Worm (Caenorhabditis elegans) whole organism, L4 larva: ENCODE results near the gene ceh-20.
A peak's percentile ranks its signal among the peaks of the same experiment; 100 is the strongest.

Experiments used
- F10B5.3 ChIP-seq: sonication (generic microtip); optimal IDR thresholded peaks from 2 replicates; lab custom pipeline; 2016; ENCODE audit warnings: mild to moderate bottlenecking, missing genetic modification characterization, missing compliant biosample characterization
- T20F7.1 ChIP-seq: fragments of 200-800 bp; sonication (Bioruptor generic); optimal IDR thresholded peaks from 2 replicates; lab custom pipeline; 2018; ENCODE audit warnings: mild to moderate bottlenecking, missing genetic modification characterization, missing compliant biosample characterization
- T26A8.4 ChIP-seq: fragments of 200-800 bp; sonication (Bioruptor generic); IDR thresholded peaks from 2 replicates; pipeline ENCODE4 v1.3.6; 2022; ENCODE audit warnings: missing genetic modification characterization, missing compliant biosample characterization
- aha-1 ChIP-seq: fragments of 150-350 bp; peaks from one replicate; lab custom pipeline; 2014; ENCODE audit warnings: missing biosample characterization, missing genetic modification characterization
- arid-1 ChIP-seq: fragments of 200-800 bp; sonication (Bioruptor generic); conservative IDR thresholded peaks from 2 replicates; pipeline ENCODE4 v1.3.6; 2022; ENCODE audit warnings: missing genetic modification reagents, missing genetic modification characterization, missing compliant biosample characterization
- ceh-20 ChIP-seq: fragments of 200-800 bp; sonication (Bioruptor generic); IDR thresholded peaks from 2 replicates; pipeline ENCODE4 v1.3.6; 2022; ENCODE audit warnings: missing genetic modification reagents, missing genetic modification characterization, missing compliant biosample characterization
- ctbp-1 ChIP-seq: fragments of 200-800 bp; sonication (Bioruptor generic); IDR thresholded peaks from 2 replicates; pipeline ENCODE4 v1.3.6; 2022; ENCODE audit warnings: missing genetic modification reagents, missing genetic modification characterization, missing compliant biosample characterization
- daf-19 ChIP-seq: fragments of 200-800 bp; sonication (Bioruptor generic); conservative IDR thresholded peaks from 2 replicates; pipeline ENCODE4 v1.3.6; 2022; ENCODE audit warnings: missing genetic modification characterization, missing compliant biosample characterization
- daf-8 ChIP-seq: fragments of 200-800 bp; sonication (Bioruptor generic); IDR thresholded peaks from 2 replicates; pipeline ENCODE4 v1.3.6; 2022; ENCODE audit warnings: missing genetic modification characterization, missing compliant biosample characterization
- duxl-1 ChIP-seq: sonication (generic microtip); optimal IDR thresholded peaks from 2 replicates; lab custom pipeline; 2016; ENCODE audit warnings: mild to moderate bottlenecking, missing genetic modification characterization, moderate library complexity, missing compliant biosample characterization; ENCODE audit not compliant: poor library complexity
- egl-27 ChIP-seq: sonication (generic microtip); optimal IDR thresholded peaks from 3 replicates; lab custom pipeline; 2017; ENCODE audit warnings: missing biosample characterization, missing genetic modification reagents, missing genetic modification characterization
- egl-43 ChIP-seq: fragments of 200-800 bp; sonication (Bioruptor generic); IDR thresholded peaks from 2 replicates; pipeline ENCODE4 v1.3.6; 2022; ENCODE audit warnings: missing genetic modification reagents, missing genetic modification characterization, missing compliant biosample characterization
- gei-8 ChIP-seq: fragments of 200-800 bp; sonication (Bioruptor generic); optimal IDR thresholded peaks from 2 replicates; lab custom pipeline; 2018; ENCODE audit warnings: mild to moderate bottlenecking, missing genetic modification characterization, missing compliant biosample characterization
- hlh-30 ChIP-seq: sonication (generic microtip); optimal IDR thresholded peaks from 2 replicates; lab custom pipeline; 2017; ENCODE audit warnings: antibody characterized with exemption, mild to moderate bottlenecking, missing genetic modification characterization, missing compliant biosample characterization; ENCODE audit not compliant: insufficient read depth
- lin-29 ChIP-seq: fragments of 200-800 bp; sonication (Bioruptor generic); IDR thresholded peaks from 2 replicates; pipeline ENCODE4 v1.3.6; 2022; ENCODE audit warnings: missing genetic modification reagents, missing genetic modification characterization, missing compliant biosample characterization
- lir-3 ChIP-seq: sonication (generic microtip); optimal IDR thresholded peaks from 2 replicates; lab custom pipeline; 2016; ENCODE audit warnings: mild to moderate bottlenecking, missing genetic modification characterization, missing compliant biosample characterization
- madf-5 ChIP-seq, 2 experiments: fragments of 200-800 bp; sonication (Bioruptor generic); IDR thresholded peaks; 2 replicates each; pipeline ENCODE4 v1.3.6; 2022; ENCODE audit warnings: missing compliant biosample characterization in 2 of 2, missing genetic modification characterization in 2 of 2
- mdl-1 ChIP-seq, 2 experiments: fragments of 150-350 bp in 1 of 2; sonication (generic microtip) in 1 of 2; optimal IDR thresholded peaks; 2 replicates each; lab custom pipeline; 2014 to 2017; ENCODE audit warnings: missing biosample characterization in 2 of 2, missing genetic modification characterization in 2 of 2
- mep-1 ChIP-seq: fragments of 150-350 bp; sonication (generic microtip); optimal IDR thresholded peaks from 3 replicates; lab custom pipeline; 2014; ENCODE audit warnings: missing biosample characterization, missing genetic modification characterization
- nhr-10 ChIP-seq: fragments of 150-350 bp; optimal IDR thresholded peaks from 2 replicates; lab custom pipeline; 2014; ENCODE audit warnings: missing biosample characterization, missing genetic modification characterization
- nhr-11 ChIP-seq: fragments of 150-350 bp; optimal IDR thresholded peaks from 2 replicates; lab custom pipeline; 2014; ENCODE audit warnings: missing biosample characterization, missing genetic modification characterization
- nhr-111 ChIP-seq: fragments of 200-800 bp; sonication (Bioruptor generic); optimal IDR thresholded peaks from 2 replicates; lab custom pipeline; 2018; ENCODE audit warnings: mild to moderate bottlenecking, missing genetic modification characterization, missing compliant biosample characterization
- nhr-28 ChIP-seq: fragments of 150-350 bp; optimal IDR thresholded peaks from 2 replicates; lab custom pipeline; 2014; ENCODE audit warnings: missing biosample characterization, missing genetic modification characterization
- nhr-42 ChIP-seq: fragments of 200-800 bp; sonication (Bioruptor generic); IDR thresholded peaks from 2 replicates; pipeline ENCODE4 v1.3.6; 2022; ENCODE audit warnings: missing genetic modification characterization, missing compliant biosample characterization
- sdz-12 ChIP-seq: fragments of 200-800 bp; sonication (Bioruptor generic); optimal IDR thresholded peaks from 2 replicates; lab custom pipeline; 2018; ENCODE audit warnings: mild to moderate bottlenecking, missing genetic modification characterization, missing compliant biosample characterization
- set-16 ChIP-seq: fragments of 200-800 bp; sonication (Bioruptor generic); IDR thresholded peaks from 2 replicates; pipeline ENCODE4 v1.3.6; 2022; ENCODE audit warnings: missing genetic modification reagents, missing genetic modification characterization, missing compliant biosample characterization
- snpc-4 ChIP-seq: fragments of 150-350 bp; optimal IDR thresholded peaks from 2 replicates; lab custom pipeline; 2014; ENCODE audit warnings: missing biosample characterization, missing genetic modification characterization
- tag-97 ChIP-seq: fragments of 200-800 bp; sonication (Bioruptor generic); IDR thresholded peaks from 2 replicates; pipeline ENCODE4 v1.3.6; 2022; ENCODE audit warnings: missing genetic modification characterization, missing compliant biosample characterization
- tra-1 ChIP-seq: fragments of 200-800 bp; sonication (Bioruptor generic); IDR thresholded peaks from 2 replicates; pipeline ENCODE4 v1.3.6; 2022; ENCODE audit warnings: missing genetic modification reagents, missing genetic modification characterization, missing compliant biosample characterization
- unc-62 ChIP-seq, 3 experiments: fragments of 150-350 bp in 1 of 3; sonication (generic microtip); optimal IDR thresholded peaks in 2 of 3; peaks in 1 of 3; 1 replicate in 1 of 3; 2 replicates in 2 of 3; lab custom pipeline; 2014 to 2017; ENCODE audit warnings: missing biosample characterization in 3 of 3, missing genetic modification characterization in 3 of 3, missing genetic modification reagents in 3 of 3, missing genotype in 1 of 3
- zag-1 ChIP-seq: fragments of 150-350 bp; optimal IDR thresholded peaks from 2 replicates; lab custom pipeline; 2014; ENCODE audit warnings: missing biosample characterization, missing genetic modification characterization
- zfp-2 ChIP-seq: sonication (generic microtip); optimal IDR thresholded peaks from 2 replicates; lab custom pipeline; 2016; ENCODE audit warnings: mild to moderate bottlenecking, missing genetic modification characterization, missing compliant biosample characterization
- zfp-3 ChIP-seq: fragments of 200-800 bp; sonication (Bioruptor generic); conservative IDR thresholded peaks from 2 replicates; pipeline ENCODE4 v1.3.6; 2022; ENCODE audit warnings: missing genetic modification reagents, missing genetic modification characterization, missing compliant biosample characterization
- ztf-7 ChIP-seq: fragments of 150-350 bp; optimal IDR thresholded peaks from 2 replicates; lab custom pipeline; 2014; ENCODE audit warnings: missing biosample characterization, missing genetic modification characterization

Gene ceh-20

DNA sequence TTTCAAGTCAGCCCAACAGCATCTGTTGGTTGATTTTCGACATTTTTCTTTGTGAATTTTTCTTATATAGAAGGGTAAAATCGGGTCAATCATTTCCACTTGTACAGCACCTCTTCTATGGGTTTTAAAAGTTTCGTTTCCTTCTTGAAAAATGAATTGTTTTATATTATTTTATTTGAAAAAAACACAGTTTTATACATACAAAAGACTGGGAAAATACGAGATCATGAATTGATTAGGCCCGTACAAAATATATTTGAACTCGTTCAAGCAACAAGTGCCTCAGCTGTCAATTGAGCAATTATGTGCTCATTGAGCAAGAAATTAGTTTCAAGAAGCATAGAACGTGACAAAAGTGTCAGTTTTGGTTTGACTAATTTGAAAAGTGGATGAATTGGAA is 22.5 kb downstream of the ceh-20 start:
- TF ChIP-seq nhr-28 (no peak), unc-62 (GFP tag; optimal IDR thresholded peaks at IDR 0.05 in 1 of 2; lab: Kevin White, UChicago) (peak in 1 of 2 experiments; percentile 98), unc-62 (tag; optimal IDR thresholded peaks at IDR 0.05; lab: Kevin White, UChicago) (no peak), set-16 (GFP tag; lab: Robert Waterston, UW) (no peak), tra-1 (no peak), daf-8 (no peak), lin-29 (no peak), nhr-10 (tag; lab: Kevin White, UChicago) (no peak), daf-19 (GFP tag; lab: Robert Waterston, UW) (no peak), mep-1 (tag; lab: Kevin White, UChicago) (no peak), aha-1 (tag; lab: Kevin White, UChicago) (peak; percentile 40), ceh-20 (GFP tag; lab: Robert Waterston, UW) (no peak), zfp-3 (GFP tag; lab: Robert Waterston, UW) (no peak)

DNA sequence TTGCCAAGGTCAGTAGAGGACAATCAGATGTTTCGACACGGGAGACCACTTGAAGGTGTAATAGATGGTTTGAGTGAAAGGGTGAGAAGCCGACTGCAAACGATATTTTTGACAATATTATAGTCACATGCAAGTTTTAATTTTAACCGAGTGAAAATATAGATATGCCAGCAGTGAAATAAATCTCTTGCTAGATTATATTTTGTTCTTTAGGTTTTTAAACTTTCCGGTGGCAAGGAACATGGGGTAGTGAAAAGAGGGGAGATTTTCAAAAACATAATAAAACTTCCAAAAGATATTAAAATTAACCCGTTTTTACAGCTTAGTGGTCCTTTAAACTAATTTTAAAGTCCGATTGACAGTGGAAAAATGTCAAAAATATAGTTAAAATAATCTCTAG is 25.7 kb downstream of the ceh-20 start, which contains the start of gene C06E8.5:
Gene C06E8.5, minus strand, starts transcription at position 101 of the 400 bp plus-strand sequence.
- TF ChIP-seq snpc-4 (tag; lab: Kevin White, UChicago), result no peak
- peak; percentile 21 for TF ChIP-seq aha-1 (tag; lab: Kevin White, UChicago)
- TF ChIP-seq nhr-11 (tag; lab: Kevin White, UChicago), result no peak
- TF ChIP-seq hlh-30 (tag; lab: Kevin White, UChicago), result peak; percentile 7

- TF ChIP-seq duxl-1 (tag; lab: Kevin White, UChicago), result no peak
- TF ChIP-seq hlh-30 (tag; lab: Kevin White, UChicago), result peak; percentile 5
These were observed 29.2 kb downstream of the ceh-20 start, which contains the start of gene lgc-38 for ce11 chrIII:7008836-7009235. Gene lgc-38, plus strand, starts transcription at chrIII:7009136.

DNA sequence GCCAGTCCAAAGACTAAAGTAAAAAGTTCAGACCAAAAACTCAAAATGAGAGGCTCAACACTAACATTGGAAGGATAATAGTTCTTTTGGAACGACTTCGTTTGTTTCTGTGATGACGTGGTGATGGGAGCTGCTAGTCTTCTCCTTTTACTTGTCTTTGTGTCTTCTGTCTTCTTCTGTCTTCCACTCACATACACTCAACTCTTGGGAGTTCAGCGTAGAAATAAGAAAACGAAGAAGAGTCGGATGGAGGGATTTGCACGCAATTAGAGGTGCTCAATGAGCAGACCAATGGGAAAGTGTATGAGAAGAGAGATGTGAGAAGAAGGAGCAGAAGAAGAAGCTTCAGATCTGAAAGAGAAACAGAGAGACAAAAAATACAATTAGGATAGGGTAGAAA is 32.4 kb downstream of the ceh-20 start:
- TF ChIP-seq T26A8.4 (no peak), egl-43 (GFP tag; lab: Robert Waterston, UW) (no peak), zfp-2 (no peak), unc-62 (GFP tag; optimal IDR thresholded peaks at IDR 0.05 in 1 of 2; lab: Kevin White, UChicago) (peak in 1 of 2 experiments; percentile 79), unc-62 (tag; optimal IDR thresholded peaks at IDR 0.05; lab: Kevin White, UChicago) (no peak), gei-8 (GFP tag; lab: Kevin White, UChicago) (no peak), nhr-42 (no peak), ztf-7 (no peak)

ce11 chrIII:7013764-7014163 is 34.1 kb downstream of the ceh-20 start:
- TF ChIP-seq egl-27 (tag; lab: Kevin White, UChicago) (no peak), ctbp-1 (GFP tag; lab: Robert Waterston, UW) (no peak), unc-62 (GFP tag; optimal IDR thresholded peaks at IDR 0.05 in 1 of 2; lab: Kevin White, UChicago) (peak in 1 of 2 experiments; percentile 95), unc-62 (tag; optimal IDR thresholded peaks at IDR 0.05; lab: Kevin White, UChicago) (no peak)

ce11 chrIII:7019724-7020123 is 40.0 kb downstream of the ceh-20 start:
- TF ChIP-seq set-16 (GFP tag; lab: Robert Waterston, UW) (peak; percentile 96), T20F7.1 (GFP tag; lab: Kevin White, UChicago) (no peak), aha-1 (tag; lab: Kevin White, UChicago) (peak; percentile 73), egl-43 (GFP tag; lab: Robert Waterston, UW) (peak; percentile 11; the same call in 1 of the 2 replicates), lin-29 (no peak), F10B5.3 (tag; lab: Kevin White, UChicago) (no peak)
- TF ChIP-seq, all 104 proteins: peak for 3

DNA sequence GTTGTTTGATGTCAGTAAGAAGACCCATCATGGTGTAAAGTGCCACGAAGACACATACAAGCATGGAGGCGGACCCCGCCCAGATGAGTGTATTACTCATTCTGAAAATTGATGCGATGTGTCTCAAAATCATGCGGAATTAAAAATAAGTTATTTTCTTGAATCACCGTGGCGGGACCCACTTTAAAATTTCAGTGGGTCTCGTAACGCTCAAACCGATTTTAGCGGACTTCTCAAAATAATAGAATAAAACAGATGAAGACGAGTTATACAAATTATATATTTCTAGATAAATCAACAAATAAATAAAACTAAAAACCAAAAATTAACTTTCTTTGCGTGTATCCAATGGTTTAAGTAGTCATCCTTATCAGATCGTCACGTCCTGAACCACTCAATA is 40.8 kb downstream of the ceh-20 start, which contains the start of gene col-8:
Gene col-8, minus strand, starts transcription at position 101 of the 400 bp plus-strand sequence.
- TF ChIP-seq tag-97 (GFP tag; lab: Robert Waterston, UW) (no peak), mdl-1 (tag; optimal IDR thresholded peaks at IDR 0.05; lab: Kevin White, UChicago) (no peak), madf-5 (GFP tag; IDR thresholded peaks at IDR 0.05; lab: Robert Waterston, UW) (no peak), sdz-12 (no peak), F10B5.3 (tag; lab: Kevin White, UChicago) (no peak), nhr-11 (tag; lab: Kevin White, UChicago) (no peak), nhr-111 (no peak), lir-3 (no peak), nhr-28 (no peak), zag-1 (tag; lab: Kevin White, UChicago) (no peak), lin-29 (no peak), set-16 (GFP tag; lab: Robert Waterston, UW) (no peak), arid-1 (GFP tag; lab: Robert Waterston, UW) (no peak)
